Fruit fly (Drosophila melanogaster): Measurements from ENCODE around the gene Delta.

DNA sequence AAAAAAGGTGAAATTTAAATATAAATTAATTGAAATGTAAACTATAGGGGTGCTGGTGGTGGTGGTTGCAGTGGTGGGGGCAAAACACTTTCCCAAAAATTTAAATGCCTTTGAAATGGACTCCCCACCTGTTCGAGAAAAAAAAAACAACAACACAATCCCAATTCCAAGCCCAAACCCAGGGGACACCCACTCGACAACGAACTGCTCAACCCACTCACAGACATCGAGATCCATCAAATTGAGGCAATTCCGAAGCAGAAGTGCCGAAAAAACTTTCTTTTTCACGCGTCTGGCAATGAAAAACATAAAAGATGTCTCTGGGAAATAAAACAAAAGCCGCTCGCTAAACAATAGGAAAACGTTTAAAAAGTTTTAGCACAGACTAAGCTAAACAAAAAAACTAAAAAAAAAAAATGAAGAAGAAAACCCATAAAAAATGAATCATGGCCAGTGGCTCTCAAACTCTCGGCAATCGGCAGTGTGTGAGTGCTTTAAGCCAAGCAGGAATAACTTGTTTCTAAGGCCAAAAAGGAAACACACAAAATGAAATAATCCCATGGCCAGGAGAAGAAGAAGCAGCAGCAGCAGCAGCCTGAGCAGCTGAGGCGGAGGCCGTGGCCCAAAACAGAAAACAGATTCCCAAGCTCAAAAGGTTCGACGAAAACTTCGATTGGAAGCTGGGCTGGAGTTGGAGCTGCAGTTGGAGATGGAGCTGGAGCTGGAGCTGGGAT, 17.1 kb downstream of the Delta start:
- TF ChIP-seq kay (GFP tag; ENCODE audit: borderline replicate concordance) (no peak), Mnt (GFP tag; optimal IDR thresholded peaks at IDR 0.05) (no peak), ovo (GFP tag; optimal IDR thresholded peaks at IDR 0.05) (no peak), pad (GFP tag; optimal IDR thresholded peaks at IDR 0.05) (no peak), CG1620 (GFP tag; optimal IDR thresholded peaks at IDR 0.05) (no peak), CG14711 (tag; optimal IDR thresholded peaks at IDR 0.05) (no peak), cic (GFP tag; optimal IDR thresholded peaks at IDR 0.05) (no peak), Clk (GFP tag; optimal IDR thresholded peaks at IDR 0.05) (no peak), CG33017 (tag; optimal IDR thresholded peaks at IDR 0.05) (no peak), CG7101 (tag; optimal IDR thresholded peaks at IDR 0.05) (no peak), Crg-1 (GFP tag; optimal IDR thresholded peaks at IDR 0.05) (no peak)

Data from whole organism, adult.